Fruit fly (Drosophila melanogaster) whole organism, embryonic: ENCODE measurements around the gene CG32074.

Experiments used
- Atf6 ChIP-seq: fragments of 200-800 bp; sonication (Bioruptor generic); IDR thresholded peaks from 2 replicates; pipeline ENCODE4 v1.3.6; 2022; ENCODE audit warnings: missing biosample characterization, missing genetic modification characterization
- CG12659 ChIP-seq: fragments of 200-800 bp; sonication (Bioruptor generic); optimal IDR thresholded peaks from 3 replicates; lab custom pipeline; 2017; ENCODE audit warnings: mild to moderate bottlenecking, missing biosample characterization, missing genetic modification reagents, missing genetic modification characterization
- CG13287 ChIP-seq: fragments of 200-800 bp; sonication (Bioruptor generic); IDR thresholded peaks from 2 replicates; pipeline ENCODE4 v1.3.6; 2022; ENCODE audit warnings: missing biosample characterization, missing genetic modification characterization; ENCODE audit not compliant: partially characterized antibody
- CG13624 ChIP-seq: fragments of 200-800 bp; sonication (Bioruptor generic); optimal IDR thresholded peaks from 2 replicates; lab custom pipeline; 2016; ENCODE audit warnings: missing biosample characterization, missing genetic modification characterization
- CG17802 ChIP-seq: fragments of 200-800 bp; sonication (Bioruptor generic); optimal IDR thresholded peaks from 2 replicates; lab custom pipeline; 2018; ENCODE audit warnings: missing biosample characterization, mild to moderate bottlenecking, missing genetic modification characterization, moderate library complexity
- CG2116 ChIP-seq: fragments of 200-800 bp; sonication (Bioruptor generic); optimal IDR thresholded peaks from 3 replicates; lab custom pipeline; 2018; ENCODE audit warnings: missing biosample characterization, mild to moderate bottlenecking, missing genetic modification characterization
- CG2202 ChIP-seq: fragments of 200-800 bp; sonication (Bioruptor generic); optimal IDR thresholded peaks from 2 replicates; lab custom pipeline; 2018; ENCODE audit warnings: missing biosample characterization, mild to moderate bottlenecking, missing genetic modification characterization
- CG2889 ChIP-seq: fragments of 200-800 bp; sonication (Bioruptor generic); IDR thresholded peaks from 3 replicates; pipeline ENCODE4 v1.3.6; 2022; ENCODE audit warnings: missing biosample characterization, missing genetic modification characterization
- CG30020 ChIP-seq: fragments of 200-800 bp; optimal IDR thresholded peaks from 2 replicates; lab custom pipeline; 2019; ENCODE audit warnings: missing biosample characterization, mild to moderate bottlenecking, missing genetic modification characterization, moderate library complexity
- CG3281 ChIP-seq: fragments of 200-800 bp; sonication (Bioruptor generic); optimal IDR thresholded peaks from 3 replicates; lab custom pipeline; 2017; ENCODE audit warnings: missing biosample characterization, mild to moderate bottlenecking, missing genetic modification characterization
- CG34224 ChIP-seq: fragments of 200-800 bp; sonication (Bioruptor generic); IDR thresholded peaks from 3 replicates; pipeline ENCODE4 v1.3.6; 2022; ENCODE audit warnings: missing biosample characterization, missing genetic modification characterization; ENCODE audit not compliant: partially characterized antibody
- CG34422 ChIP-seq: fragments of 200-800 bp; sonication (Bioruptor generic); IDR thresholded peaks from 3 replicates; pipeline ENCODE4 v1.3.6; 2022; ENCODE audit warnings: missing biosample characterization, missing genetic modification characterization
- CG4617 ChIP-seq: fragments of 200-800 bp; sonication (Bioruptor generic); optimal IDR thresholded peaks from 3 replicates; lab custom pipeline; 2016; ENCODE audit warnings: missing biosample characterization, missing genetic modification characterization, borderline replicate concordance
- CG6791 ChIP-seq: fragments of 200-800 bp; sonication (Bioruptor generic); IDR thresholded peaks from 3 replicates; pipeline ENCODE4 v1.3.6; 2022; ENCODE audit warnings: missing biosample characterization, missing genetic modification characterization; ENCODE audit not compliant: partially characterized antibody
- CG7357 ChIP-seq: fragments of 200-800 bp; sonication (Bioruptor generic); IDR thresholded peaks from 3 replicates; pipeline ENCODE4 v1.3.6; 2022; ENCODE audit warnings: missing biosample characterization, missing genetic modification characterization
- CG7372 ChIP-seq: fragments of 200-800 bp; sonication (Bioruptor generic); IDR thresholded peaks from 2 replicates; pipeline ENCODE4 v1.3.6; 2022; ENCODE audit warnings: missing biosample characterization, missing genetic modification characterization
- CG9727 ChIP-seq: fragments of 200-800 bp; sonication (Bioruptor generic); optimal IDR thresholded peaks from 3 replicates; lab custom pipeline; 2017; ENCODE audit warnings: missing biosample characterization, mild to moderate bottlenecking, missing genetic modification characterization
- Camta ChIP-seq: fragments of 200-800 bp; sonication (Bioruptor generic); optimal IDR thresholded peaks from 2 replicates; lab custom pipeline; 2016; ENCODE audit warnings: missing biosample characterization, missing genetic modification characterization
- Dek ChIP-seq: fragments of 200-800 bp; sonication (Bioruptor generic); optimal IDR thresholded peaks from 3 replicates; lab custom pipeline; 2019; ENCODE audit warnings: missing biosample characterization, mild to moderate bottlenecking, missing genetic modification characterization, moderate library complexity
- Drgx ChIP-seq: fragments of 200-800 bp; sonication (Bioruptor generic); IDR thresholded peaks from 2 replicates; pipeline ENCODE4 v1.3.6; 2022; ENCODE audit warnings: missing biosample characterization, missing genetic modification characterization
- E2f2 ChIP-seq: fragments of 200-800 bp; sonication (Bioruptor generic); IDR thresholded peaks from 2 replicates; pipeline ENCODE4 v1.3.6; 2022; ENCODE audit warnings: missing biosample characterization, missing genetic modification characterization
- ERR ChIP-seq: fragments of 200-800 bp; sonication (Bioruptor generic); optimal IDR thresholded peaks from 2 replicates; lab custom pipeline; 2016; ENCODE audit warnings: missing biosample characterization, missing genetic modification characterization
- HmgD ChIP-seq: fragments of 200-800 bp; sonication (Bioruptor generic); optimal IDR thresholded peaks from 3 replicates; lab custom pipeline; 2016; ENCODE audit warnings: missing biosample characterization, missing genetic modification characterization
- Myb ChIP-seq: fragments of 200-800 bp; sonication (Bioruptor generic); optimal IDR thresholded peaks from 2 replicates; lab custom pipeline; 2016; ENCODE audit warnings: missing biosample characterization, missing genetic modification characterization
- Pdp1 ChIP-seq, 2 experiments: fragments of 200-800 bp; sonication (Bioruptor generic); optimal IDR thresholded peaks; 3 replicates each; lab custom pipeline; 2016; ENCODE audit warnings: missing biosample characterization in 2 of 2, missing genetic modification characterization in 2 of 2, mild to moderate bottlenecking in 1 of 2, moderate library complexity in 1 of 2
- Scr ChIP-seq: fragments of 200-800 bp; sonication (Bioruptor generic); IDR thresholded peaks from 2 replicates; pipeline ENCODE4 v1.3.6; 2022; ENCODE audit warnings: missing biosample characterization, missing genetic modification characterization; ENCODE audit not compliant: partially characterized antibody
- Taf1 ChIP-seq: fragments of 200-800 bp; sonication (Bioruptor generic); IDR thresholded peaks from 2 replicates; pipeline ENCODE4 v1.3.6; 2022; ENCODE audit warnings: missing biosample characterization, missing genetic modification characterization
- ac ChIP-seq: fragments of 200-800 bp; sonication (Bioruptor generic); optimal IDR thresholded peaks from 3 replicates; lab custom pipeline; 2017; ENCODE audit warnings: missing biosample characterization, mild to moderate bottlenecking, missing genetic modification characterization
- bsh ChIP-seq, 2 experiments: fragments of 200-800 bp; sonication (Bioruptor generic); optimal IDR thresholded peaks; 2 replicates each; lab custom pipeline; 2017 to 2018; ENCODE audit warnings: mild to moderate bottlenecking in 2 of 2, missing biosample characterization in 2 of 2, missing genetic modification characterization in 2 of 2, moderate library complexity in 1 of 2
- crol ChIP-seq: fragments of 200-800 bp; sonication (Bioruptor generic); IDR thresholded peaks from 2 replicates; pipeline ENCODE4 v1.3.6; 2022; ENCODE audit warnings: missing biosample characterization, missing genetic modification characterization
- cwo ChIP-seq: fragments of 200-800 bp; sonication (Bioruptor generic); optimal IDR thresholded peaks from 3 replicates; lab custom pipeline; 2017; ENCODE audit warnings: missing biosample characterization, missing genetic modification characterization, mild to moderate bottlenecking, moderate library complexity, missing genetic modification reagents
- dm ChIP-seq: fragments of 200-800 bp; sonication (Bioruptor generic); optimal IDR thresholded peaks from 3 replicates; lab custom pipeline; 2016; ENCODE audit warnings: missing biosample characterization, missing genetic modification characterization
- emc ChIP-seq: fragments of 200-800 bp; sonication (Bioruptor generic); optimal IDR thresholded peaks from 2 replicates; lab custom pipeline; 2016; ENCODE audit warnings: missing biosample characterization, missing genetic modification characterization
- ems ChIP-seq: fragments of 200-800 bp; sonication (Bioruptor generic); optimal IDR thresholded peaks from 3 replicates; lab custom pipeline; 2016; ENCODE audit warnings: missing biosample characterization, missing genetic modification characterization
- ftz-f1 ChIP-seq: fragments of 200-800 bp; sonication (Bioruptor generic); optimal IDR thresholded peaks from 2 replicates; lab custom pipeline; 2016; ENCODE audit warnings: missing biosample characterization, missing genetic modification characterization
- gfzf ChIP-seq: fragments of 200-800 bp; sonication (Bioruptor generic); optimal IDR thresholded peaks from 2 replicates; lab custom pipeline; 2016; ENCODE audit warnings: missing biosample characterization, mild to moderate bottlenecking, missing genetic modification characterization, moderate library complexity
- hkb ChIP-seq, 2 experiments: fragments of 200-800 bp in 1 of 2; fragments of >200 bp in 1 of 2; sonication (Bioruptor generic) in 1 of 2; IDR thresholded peaks in 1 of 2; optimal IDR thresholded peaks in 1 of 2; 2 replicates each; pipeline versions ENCODE4 v1.3.6 to Lab custom; 2017 to 2022; ENCODE audit warnings: missing biosample characterization in 1 of 2, missing genetic modification characterization in 1 of 2
- kni ChIP-seq: fragments of 200-800 bp; sonication (Bioruptor generic); optimal IDR thresholded peaks from 3 replicates; lab custom pipeline; 2017; ENCODE audit warnings: mild to moderate bottlenecking, missing biosample characterization, missing genetic modification reagents, missing genetic modification characterization
- maf-S ChIP-seq: fragments of 200-800 bp; sonication (Bioruptor generic); optimal IDR thresholded peaks from 2 replicates; lab custom pipeline; 2016; ENCODE audit warnings: missing biosample characterization, missing genetic modification characterization
- phol ChIP-seq: fragments of 200-800 bp; sonication (Bioruptor generic); optimal IDR thresholded peaks from 3 replicates; lab custom pipeline; 2018; ENCODE audit warnings: missing biosample characterization, mild to moderate bottlenecking, missing genetic modification characterization, moderate library complexity
- sd ChIP-seq: fragments of 200-800 bp; sonication (Bioruptor generic); optimal IDR thresholded peaks from 3 replicates; lab custom pipeline; 2018; ENCODE audit warnings: missing biosample characterization, mild to moderate bottlenecking, missing genetic modification characterization, moderate library complexity
- slbo ChIP-seq: fragments of 200-800 bp; sonication (Bioruptor generic); IDR thresholded peaks from 2 replicates; pipeline ENCODE4 v1.3.6; 2022; ENCODE audit warnings: missing biosample characterization, missing genetic modification characterization
- sqz ChIP-seq: fragments of 200-800 bp; sonication (Bioruptor generic); optimal IDR thresholded peaks from 3 replicates; lab custom pipeline; 2018; ENCODE audit warnings: missing biosample characterization, mild to moderate bottlenecking, missing genetic modification characterization
- stc ChIP-seq: fragments of 200-800 bp; sonication (Bioruptor generic); IDR thresholded peaks from 2 replicates; pipeline ENCODE4 v1.3.6; 2022; ENCODE audit warnings: missing biosample characterization, missing genetic modification characterization
- tna ChIP-seq: fragments of 200-800 bp; sonication (Bioruptor generic); IDR thresholded peaks from 2 replicates; pipeline ENCODE4 v1.3.6; 2022; ENCODE audit warnings: missing biosample characterization, missing genetic modification characterization; ENCODE audit not compliant: partially characterized antibody
- vvl ChIP-seq: fragments of 200-800 bp; sonication (Bioruptor generic); IDR thresholded peaks from 2 replicates; pipeline ENCODE4 v1.3.6; 2022; ENCODE audit warnings: missing biosample characterization, missing genetic modification characterization

The CG32074 gene

DNA sequence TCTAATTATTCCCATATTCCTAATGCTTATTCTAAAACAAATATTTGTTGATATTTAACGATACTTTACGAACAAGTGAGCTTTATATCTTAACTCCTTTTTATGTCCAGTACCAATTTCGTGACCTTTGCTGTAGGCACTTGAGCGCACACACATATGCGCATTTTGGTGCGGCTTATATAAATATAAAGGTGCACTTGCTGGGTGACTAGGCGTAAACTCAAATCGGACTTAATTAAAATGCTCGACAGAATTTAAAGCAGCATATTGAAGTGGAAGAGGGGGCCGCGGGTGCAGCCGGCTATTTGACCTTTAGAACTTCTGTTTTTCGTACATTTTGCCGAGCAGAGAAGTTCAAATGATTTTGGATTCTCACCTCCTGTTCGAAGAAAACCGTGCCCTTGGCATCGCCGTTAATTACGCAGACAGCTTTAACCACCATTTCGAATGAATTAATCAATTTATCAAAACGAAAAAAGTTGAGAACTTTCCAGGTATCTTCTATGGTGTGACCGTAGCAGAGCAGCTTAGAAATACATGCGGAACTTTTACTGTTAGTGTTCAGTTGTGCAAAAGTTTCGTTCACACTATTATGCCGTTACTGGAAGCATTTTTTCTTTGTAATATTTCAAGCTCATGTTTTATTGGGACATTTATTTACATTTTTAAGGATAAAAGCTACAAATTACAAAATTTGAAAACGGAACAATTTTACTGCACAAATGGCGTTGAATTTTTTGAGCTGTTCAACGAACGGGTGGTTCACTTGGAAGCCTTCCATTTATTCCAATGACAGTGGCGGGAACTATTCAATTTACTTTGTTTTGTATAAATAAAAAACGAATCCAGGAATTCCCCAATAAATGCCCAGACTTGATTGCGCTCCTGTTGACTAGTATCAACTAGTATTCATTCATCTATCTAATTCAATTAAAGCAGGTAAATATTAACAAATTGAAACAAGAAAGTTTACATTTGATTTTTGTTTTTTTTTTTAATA, 18.6 kb downstream of the CG32074 start, which contains the start of gene Sod1:
Gene Sod1 (minus strand): TSS at position 543 of the 1,000 bp plus-strand sequence.
- TF ChIP-seq CG7357: peak; percentile 71
- peak; percentile 40 for TF ChIP-seq CG4617
- TF ChIP-seq CG34224: peak; percentile 53; the same call in 1 of the 3 replicates
- TF ChIP-seq ftz-f1: peak; percentile 90
- TF ChIP-seq ERR (GFP tag; lab: Kevin White, UChicago): peak; percentile 71
- TF ChIP-seq emc (GFP tag; lab: Kevin White, UChicago): no peak
- TF ChIP-seq CG13624 (GFP tag; lab: Kevin White, UChicago): peak; percentile 2
- TF ChIP-seq gfzf (GFP tag; lab: Kevin White, UChicago): peak; percentile 92
- no peak for TF ChIP-seq CG7372
- TF ChIP-seq phol (tag; lab: Kevin White, UChicago): peak; percentile 8
- TF ChIP-seq Drgx: 0 out of 2 replicates have a peak, but pooled peaks have one; percentile 19
- TF ChIP-seq CG6791 (GFP tag; lab: Robert Waterston, UW): no peak
- TF ChIP-seq E2f2 (GFP tag; lab: Robert Waterston, UW): peak; percentile 81
- TF ChIP-seq CG12659 (GFP tag; lab: Kevin White, UChicago): peak; percentile 34
- TF ChIP-seq Myb (GFP tag; lab: Kevin White, UChicago): peak; percentile 56
- TF ChIP-seq ems (GFP tag; lab: Kevin White, UChicago): no peak
- peak; percentile 16 for TF ChIP-seq CG2116
- TF ChIP-seq vvl: 0 out of 2 replicates have a peak, but pooled peaks have one; percentile 41
- TF ChIP-seq CG13287 (GFP tag; lab: Robert Waterston, UW): peak; percentile 38; the same call in 1 of the 2 replicates
- no peak for TF ChIP-seq tna (GFP tag; lab: Robert Waterston, UW)
- peak; percentile 5 to 80 for TF ChIP-seq bsh (GFP tag; optimal IDR thresholded peaks at IDR 0.05; lab: Kevin White, UChicago)
- no peak for TF ChIP-seq slbo
- TF ChIP-seq Atf6 (GFP tag; lab: Robert Waterston, UW): 0 out of 2 replicates have a peak, but pooled peaks have one; percentile 8
- peak; percentile 93 for TF ChIP-seq crol (GFP tag; lab: Robert Waterston, UW)
- TF ChIP-seq Dek (tag; lab: Kevin White, UChicago): peak; percentile 9
- TF ChIP-seq sd (tag; lab: Kevin White, UChicago): peak; percentile 24
- peak; percentile 22 for TF ChIP-seq sqz (GFP tag; lab: Kevin White, UChicago)
- no peak for TF ChIP-seq CG2889
- no peak for TF ChIP-seq ac
- TF ChIP-seq CG34422 (GFP tag; lab: Robert Waterston, UW): peak; percentile 83; the same call in 1 of the 3 replicates
- peak in 1 of 2 experiments; percentile 77 for TF ChIP-seq Pdp1 (GFP tag; optimal IDR thresholded peaks at IDR 0.05; lab: Kevin White, UChicago)
- no peak for TF ChIP-seq hkb (optimal IDR thresholded peaks at IDR 0.05; lab: Kevin White, UChicago)
- 0 out of 2 replicates have a peak, but pooled peaks have one; percentile 7 for TF ChIP-seq hkb (GFP tag; IDR thresholded peaks at IDR 0.05; lab: Robert Waterston, UW)
- no peak for TF ChIP-seq Taf1 (GFP tag; lab: Robert Waterston, UW)
- peak; percentile 10 for TF ChIP-seq CG30020 (tag; lab: Kevin White, UChicago)
- TF ChIP-seq CG9727 (GFP tag; lab: Kevin White, UChicago): peak; percentile 5
- TF ChIP-seq HmgD: peak; percentile 39
- peak; percentile 89 for TF ChIP-seq CG17802
- no peak for TF ChIP-seq cwo
- peak; percentile 24 for TF ChIP-seq maf-S (GFP tag; lab: Kevin White, UChicago)
- TF ChIP-seq CG3281: no peak
- TF ChIP-seq dm (GFP tag; lab: Kevin White, UChicago): peak; percentile 15
- TF ChIP-seq Scr: 0 out of 2 replicates have a peak, but pooled peaks have one; percentile 33
- TF ChIP-seq stc: 0 out of 2 replicates have a peak, but pooled peaks have one; percentile 22
- no peak for TF ChIP-seq kni (GFP tag; lab: Kevin White, UChicago)
- TF ChIP-seq CG2202: no peak
- no peak for TF ChIP-seq Camta
